Worm (Caenorhabditis elegans) whole organism, late embryonic: ENCODE data around the gene fbxb-117.

Experiments used
- C38D4.7 ChIP-seq: fragments of 200-800 bp; sonication (Bioruptor generic); optimal IDR thresholded peaks from 2 replicates; lab custom pipeline; 2018; ENCODE audit warnings: mild to moderate bottlenecking, missing genetic modification characterization, moderate library complexity, missing compliant biosample characterization
- F13H6.1 ChIP-seq: sonication (generic microtip); optimal IDR thresholded peaks from 2 replicates; lab custom pipeline; 2016; ENCODE audit warnings: missing genetic modification characterization, missing compliant biosample characterization
- Y22D7AL.16 ChIP-seq: sonication (generic microtip); optimal IDR thresholded peaks from 2 replicates; lab custom pipeline; 2016; ENCODE audit warnings: missing genetic modification characterization, missing compliant biosample characterization
- ahr-1 ChIP-seq: sonication (generic microtip); optimal IDR thresholded peaks from 2 replicates; lab custom pipeline; 2016; ENCODE audit warnings: missing genetic modification characterization, missing compliant biosample characterization
- ceh-14 ChIP-seq: sonication (generic microtip); optimal IDR thresholded peaks from 2 replicates; lab custom pipeline; 2016; ENCODE audit warnings: missing genotype, missing genetic modification characterization, missing compliant biosample characterization
- ceh-2 ChIP-seq: sonication (generic microtip); optimal IDR thresholded peaks from 2 replicates; lab custom pipeline; 2016; ENCODE audit warnings: missing genotype, missing genetic modification characterization, missing compliant biosample characterization
- ceh-30 ChIP-seq: fragments of 150-350 bp; optimal IDR thresholded peaks from 2 replicates; lab custom pipeline; 2014; ENCODE audit warnings: missing biosample characterization, missing genetic modification characterization
- ceh-31 ChIP-seq: sonication (generic microtip); optimal IDR thresholded peaks from 2 replicates; lab custom pipeline; 2016; ENCODE audit warnings: missing genetic modification characterization, missing compliant biosample characterization
- ceh-34 ChIP-seq: sonication (generic microtip); optimal IDR thresholded peaks from 2 replicates; lab custom pipeline; 2016; ENCODE audit warnings: mild to moderate bottlenecking, missing genetic modification characterization, missing compliant biosample characterization
- ceh-45 ChIP-seq: fragments of 200-800 bp; sonication (Bioruptor generic); IDR thresholded peaks from 2 replicates; pipeline ENCODE4 v1.3.6; 2022; ENCODE audit warnings: missing genetic modification reagents, missing genetic modification characterization, missing compliant biosample characterization
- ceh-48 ChIP-seq: sonication (generic microtip); optimal IDR thresholded peaks from 2 replicates; lab custom pipeline; 2016; ENCODE audit warnings: missing genetic modification characterization, inconsistent platforms, missing compliant biosample characterization
- ceh-6 ChIP-seq: fragments of 200-800 bp; sonication (Bioruptor generic); optimal IDR thresholded peaks from 2 replicates; lab custom pipeline; 2018; ENCODE audit warnings: mild to moderate bottlenecking, missing genetic modification characterization, missing compliant biosample characterization
- ceh-9 ChIP-seq: sonication (generic microtip); optimal IDR thresholded peaks from 2 replicates; lab custom pipeline; 2016; ENCODE audit warnings: mild to moderate bottlenecking, missing genetic modification characterization, inconsistent platforms, missing compliant biosample characterization
- dmd-4 ChIP-seq: sonication (generic microtip); optimal IDR thresholded peaks from 2 replicates; lab custom pipeline; 2016; ENCODE audit warnings: borderline replicate concordance, missing genetic modification characterization, missing compliant biosample characterization
- dve-1 ChIP-seq: sonication (generic microtip); optimal IDR thresholded peaks from 2 replicates; lab custom pipeline; 2017; ENCODE audit warnings: antibody characterized with exemption, mild to moderate bottlenecking, missing genetic modification characterization, missing compliant biosample characterization
- elt-2 ChIP-seq: sonication (generic microtip); optimal IDR thresholded peaks from 2 replicates; lab custom pipeline; 2016; ENCODE audit warnings: missing genetic modification reagents, missing genetic modification characterization, missing compliant biosample characterization
- ets-4 ChIP-seq: sonication (generic microtip); optimal IDR thresholded peaks from 2 replicates; lab custom pipeline; 2016; ENCODE audit warnings: missing genetic modification characterization, missing compliant biosample characterization
- fax-1 ChIP-seq: sonication (generic microtip); optimal IDR thresholded peaks from 2 replicates; lab custom pipeline; 2016; ENCODE audit warnings: missing genotype, missing genetic modification characterization, missing compliant biosample characterization
- fkh-10 ChIP-seq: fragments of 150-350 bp; optimal IDR thresholded peaks from 2 replicates; lab custom pipeline; 2014; ENCODE audit warnings: missing biosample characterization, missing genetic modification reagents, missing genetic modification characterization
- fkh-6 ChIP-seq: sonication (generic microtip); optimal IDR thresholded peaks from 2 replicates; lab custom pipeline; 2016; ENCODE audit warnings: missing genetic modification characterization, missing compliant biosample characterization
- gmeb-2 ChIP-seq: sonication (generic microtip); optimal IDR thresholded peaks from 2 replicates; lab custom pipeline; 2016; ENCODE audit warnings: missing genetic modification characterization, inconsistent platforms, missing compliant biosample characterization
- hlh-13 ChIP-seq: fragments of 200-800 bp; sonication (Bioruptor generic); optimal IDR thresholded peaks from 2 replicates; lab custom pipeline; 2018; ENCODE audit warnings: mild to moderate bottlenecking, missing genetic modification characterization, missing compliant biosample characterization
- hlh-6 ChIP-seq: sonication (generic microtip); optimal IDR thresholded peaks from 2 replicates; lab custom pipeline; 2016; ENCODE audit warnings: missing genotype, missing genetic modification characterization, missing compliant biosample characterization
- hlh-8 ChIP-seq: sonication (generic microtip); optimal IDR thresholded peaks from 2 replicates; lab custom pipeline; 2016; ENCODE audit warnings: missing genotype, missing genetic modification characterization, missing compliant biosample characterization
- madf-2 ChIP-seq: sonication (generic microtip); optimal IDR thresholded peaks from 2 replicates; lab custom pipeline; 2017; ENCODE audit warnings: missing genetic modification characterization, missing compliant biosample characterization
- nhr-232 ChIP-seq: sonication (generic microtip); optimal IDR thresholded peaks from 2 replicates; lab custom pipeline; 2016; ENCODE audit warnings: missing genetic modification characterization, missing compliant biosample characterization
- pag-3 ChIP-seq: sonication (generic microtip); optimal IDR thresholded peaks from 2 replicates; lab custom pipeline; 2016; ENCODE audit warnings: missing compliant biosample characterization, missing genetic modification characterization, borderline replicate concordance
- pat-9 ChIP-seq: fragments of 200-800 bp; sonication (Bioruptor generic); optimal IDR thresholded peaks from 2 replicates; lab custom pipeline; 2018; ENCODE audit warnings: mild to moderate bottlenecking, missing genetic modification characterization, moderate library complexity, missing compliant biosample characterization
- pha-2 ChIP-seq: sonication (generic microtip); optimal IDR thresholded peaks from 2 replicates; lab custom pipeline; 2017; ENCODE audit warnings: mild to moderate bottlenecking, missing genetic modification characterization, missing compliant biosample characterization
- pha-4 ChIP-seq: fragments of 150-350 bp; optimal IDR thresholded peaks from 2 replicates; lab custom pipeline; 2018; ENCODE audit warnings: missing biosample characterization, missing genetic modification reagents, missing genetic modification characterization
- sdc-2 ChIP-seq: sonication (generic microtip); optimal IDR thresholded peaks from 2 replicates; lab custom pipeline; 2016; ENCODE audit warnings: missing genotype, missing genetic modification characterization, missing compliant biosample characterization
- sox-2 ChIP-seq: fragments of 200-800 bp; sonication (Bioruptor generic); IDR thresholded peaks from 2 replicates; pipeline ENCODE4 v1.3.6; 2022; ENCODE audit warnings: missing genetic modification reagents, missing genetic modification characterization, missing compliant biosample characterization
- sox-4 ChIP-seq: sonication (generic microtip); optimal IDR thresholded peaks from 2 replicates; lab custom pipeline; 2017; ENCODE audit warnings: mild to moderate bottlenecking, missing genetic modification characterization, inconsistent platforms, missing compliant biosample characterization
- syd-9 ChIP-seq: sonication (generic microtip); optimal IDR thresholded peaks from 2 replicates; lab custom pipeline; 2016; ENCODE audit warnings: mild to moderate bottlenecking, missing genetic modification characterization, moderate library complexity, missing compliant biosample characterization
- tbx-7 ChIP-seq: sonication (generic microtip); optimal IDR thresholded peaks from 2 replicates; lab custom pipeline; 2016; ENCODE audit warnings: missing genotype, missing genetic modification characterization, missing compliant biosample characterization
- unc-3 ChIP-seq, 2 experiments: fragments of 200-800 bp in 1 of 2; sonication (Bioruptor generic) in 1 of 2; sonication (generic microtip) in 1 of 2; conservative IDR thresholded peaks in 1 of 2; optimal IDR thresholded peaks in 1 of 2; 2 replicates each; pipeline versions ENCODE4 v1.3.6 to Lab custom; 2016 to 2022; ENCODE audit warnings: missing compliant biosample characterization in 2 of 2, missing genetic modification characterization in 2 of 2, missing genetic modification reagents in 1 of 2
- unc-86 ChIP-seq: sonication (generic microtip); optimal IDR thresholded peaks from 2 replicates; lab custom pipeline; 2016; ENCODE audit warnings: missing genetic modification characterization, missing compliant biosample characterization
- zip-5 ChIP-seq: sonication (generic microtip); optimal IDR thresholded peaks from 2 replicates; lab custom pipeline; 2016; ENCODE audit warnings: missing genetic modification characterization, missing compliant biosample characterization

Gene fbxb-117

ce11 chrV:19308137-19308536 lies 25.7 kb downstream of the fbxb-117 start:
- no peak for TF ChIP-seq madf-2 (tag; lab: Kevin White, UChicago)
- no peak for TF ChIP-seq dve-1 (tag; lab: Kevin White, UChicago)
- TF ChIP-seq ceh-45 (GFP tag; lab: Robert Waterston, UW) = no peak
- TF ChIP-seq syd-9 = no peak
- TF ChIP-seq hlh-13 = no peak
- no peak for TF ChIP-seq elt-2 (tag; lab: Kevin White, UChicago)
- no peak for TF ChIP-seq pha-2 (tag; lab: Kevin White, UChicago)
- TF ChIP-seq sdc-2 (tag; lab: Kevin White, UChicago) = no peak
- no peak for TF ChIP-seq zip-5 (tag; lab: Kevin White, UChicago)
- no peak for TF ChIP-seq ceh-14
- TF ChIP-seq ceh-2 (tag; lab: Kevin White, UChicago) = no peak
- TF ChIP-seq ets-4 (tag; lab: Kevin White, UChicago) = no peak
- no peak for TF ChIP-seq fax-1 (tag; lab: Kevin White, UChicago)
- no peak for TF ChIP-seq pha-4 (tag; lab: Kevin White, UChicago)
- no peak for TF ChIP-seq fkh-10 (GFP tag; lab: Kevin White, UChicago)
- TF ChIP-seq F13H6.1 = no peak
- TF ChIP-seq sox-2 (GFP tag; lab: Robert Waterston, UW) = no peak
- TF ChIP-seq ceh-30 (tag; lab: Kevin White, UChicago) = no peak
- no peak for TF ChIP-seq ceh-6 (GFP tag; lab: Kevin White, UChicago)

DNA sequence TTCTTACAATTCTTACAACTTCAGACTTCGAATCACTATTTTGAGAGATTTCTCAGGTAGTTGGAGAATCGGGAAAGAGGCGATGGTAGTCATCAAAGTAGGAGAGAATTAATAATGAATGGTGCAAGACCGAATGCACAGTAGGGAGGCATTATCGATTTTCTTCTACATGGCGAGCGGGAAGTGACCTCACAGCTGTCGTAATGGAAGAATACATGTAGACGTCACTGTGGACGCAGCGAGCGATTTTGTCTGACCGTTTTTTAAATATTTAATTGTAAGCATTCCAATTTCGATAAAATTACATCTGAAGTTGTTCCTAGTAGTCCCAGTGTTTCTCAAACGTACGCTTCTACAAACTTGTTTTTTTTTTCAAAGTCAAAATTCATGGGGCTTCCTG lies 27.2 kb downstream of the fbxb-117 start, which contains the start of gene F55C9.11:
TSS of gene F55C9.11 (minus strand) at position 101 of the 400 bp plus-strand sequence.
- no peak for TF ChIP-seq ceh-48 (tag; lab: Kevin White, UChicago)
- no peak for TF ChIP-seq pag-3
- no peak for TF ChIP-seq pha-4 (tag; lab: Kevin White, UChicago)
- no peak for TF ChIP-seq gmeb-2 (tag; lab: Kevin White, UChicago)
- no peak for TF ChIP-seq ceh-30 (tag; lab: Kevin White, UChicago)
- TF ChIP-seq ceh-9 (tag; lab: Kevin White, UChicago) = no peak
- TF ChIP-seq pha-2 (tag; lab: Kevin White, UChicago) = no peak
- no peak for TF ChIP-seq dmd-4 (tag; lab: Kevin White, UChicago)
- no peak for TF ChIP-seq unc-3 (GFP tag; conservative IDR thresholded peaks at IDR 0.05; lab: Robert Waterston, UW)
- no peak for TF ChIP-seq unc-3 (tag; optimal IDR thresholded peaks at IDR 0.05; lab: Kevin White, UChicago)

- no peak for TF ChIP-seq C38D4.7
- no peak for TF ChIP-seq hlh-13
- no peak for TF ChIP-seq unc-86
- no peak for TF ChIP-seq pag-3
- no peak for TF ChIP-seq hlh-8 (tag; lab: Kevin White, UChicago)
- no peak for TF ChIP-seq sox-4 (tag; lab: Kevin White, UChicago)
- no peak for TF ChIP-seq ceh-9 (tag; lab: Kevin White, UChicago)
These were observed 29.0 kb downstream of the fbxb-117 start, which contains the start of gene C43D7.8 for ce11 chrV:19311391-19311790. C43D7.8 (minus strand) TSS chrV:19311491.

- TF ChIP-seq sdc-2 (tag; lab: Kevin White, UChicago) = no peak
- no peak for TF ChIP-seq fkh-10 (GFP tag; lab: Kevin White, UChicago)
- no peak for TF ChIP-seq ceh-2 (tag; lab: Kevin White, UChicago)
- TF ChIP-seq hlh-6 = no peak
- no peak for TF ChIP-seq ahr-1
- TF ChIP-seq tbx-7 (tag; lab: Kevin White, UChicago) = no peak
- no peak for TF ChIP-seq pat-9 (tag; lab: Kevin White, UChicago)
- no peak for TF ChIP-seq fkh-6 (tag; lab: Kevin White, UChicago)
- TF ChIP-seq ets-4 (tag; lab: Kevin White, UChicago) = no peak
- TF ChIP-seq sox-4 (tag; lab: Kevin White, UChicago) = no peak
- no peak for TF ChIP-seq nhr-232
- no peak for TF ChIP-seq Y22D7AL.16 (tag; lab: Kevin White, UChicago)
- TF ChIP-seq ceh-45 (GFP tag; lab: Robert Waterston, UW) = no peak
- no peak for TF ChIP-seq ceh-31
- TF ChIP-seq ceh-34 (tag; lab: Kevin White, UChicago) = no peak
- TF ChIP-seq, all 69 proteins: peak for 0
These were observed 30.6 kb downstream of the fbxb-117 start, which contains the start of gene fbxb-64 for ce11 chrV:19312975-19313374. fbxb-64 (plus strand) TSS chrV:19313275.
